Fruit fly (Drosophila melanogaster) whole organism, wandering third instar larva: ENCODE results near the gene CG43307.

Experiments
- Abd-B ChIP-seq: fragments of >200 bp; optimal IDR thresholded peaks from 2 replicates; lab custom pipeline; 2017; ENCODE audit warnings: missing biosample characterization, missing genetic modification characterization
- Dif ChIP-seq: fragments of 200-275, 200-300 bp; sonication (Bioruptor generic); optimal IDR thresholded peaks from 2 replicates; lab custom pipeline; 2018; ENCODE audit warnings: missing biosample characterization, missing genetic modification characterization; ENCODE audit not compliant: partially characterized antibody
- Hnf4 ChIP-seq: fragments of 200-800 bp; sonication (Bioruptor generic); optimal IDR thresholded peaks from 2 replicates; lab custom pipeline; 2016; ENCODE audit warnings: missing biosample characterization, mild to moderate bottlenecking, missing genetic modification characterization
- Mio ChIP-seq: sonication (Bioruptor generic); optimal IDR thresholded peaks from 2 replicates; lab custom pipeline; 2016; ENCODE audit warnings: missing biosample characterization, missing genetic modification characterization
- Myc ChIP-seq: fragments of >200 bp; optimal IDR thresholded peaks from 2 replicates; lab custom pipeline; 2017
- br ChIP-seq: fragments of 200-800 bp; sonication (Bioruptor generic); optimal IDR thresholded peaks from 2 replicates; lab custom pipeline; 2016; ENCODE audit warnings: missing biosample characterization, missing genetic modification characterization
- brk ChIP-seq: fragments of 200-800 bp; sonication (Bioruptor generic); optimal IDR thresholded peaks from 2 replicates; lab custom pipeline; 2016; ENCODE audit warnings: missing biosample characterization, mild to moderate bottlenecking, missing genetic modification characterization
- fru ChIP-seq: fragments of 200-800 bp; sonication (Bioruptor generic); optimal IDR thresholded peaks from 3 replicates; lab custom pipeline; 2016; ENCODE audit warnings: missing biosample characterization, mild to moderate bottlenecking, missing genetic modification characterization
- h ChIP-seq: fragments of 200-800 bp; sonication (Bioruptor generic); optimal IDR thresholded peaks from 3 replicates; lab custom pipeline; 2016; ENCODE audit warnings: missing biosample characterization, mild to moderate bottlenecking, missing genetic modification characterization
- lola ChIP-seq: fragments of >200 bp; optimal IDR thresholded peaks from 2 replicates; lab custom pipeline; 2017; ENCODE audit warnings: missing biosample characterization, missing genetic modification characterization
- psq ChIP-seq: fragments of 200-800 bp; sonication (Bioruptor generic); optimal IDR thresholded peaks from 3 replicates; lab custom pipeline; 2017; ENCODE audit warnings: missing biosample characterization, mild to moderate bottlenecking, missing genetic modification characterization, moderate library complexity
- usp ChIP-seq: fragments of >200 bp; optimal IDR thresholded peaks from 2 replicates; lab custom pipeline; 2017; ENCODE audit warnings: missing biosample characterization, missing genetic modification characterization

DNA sequence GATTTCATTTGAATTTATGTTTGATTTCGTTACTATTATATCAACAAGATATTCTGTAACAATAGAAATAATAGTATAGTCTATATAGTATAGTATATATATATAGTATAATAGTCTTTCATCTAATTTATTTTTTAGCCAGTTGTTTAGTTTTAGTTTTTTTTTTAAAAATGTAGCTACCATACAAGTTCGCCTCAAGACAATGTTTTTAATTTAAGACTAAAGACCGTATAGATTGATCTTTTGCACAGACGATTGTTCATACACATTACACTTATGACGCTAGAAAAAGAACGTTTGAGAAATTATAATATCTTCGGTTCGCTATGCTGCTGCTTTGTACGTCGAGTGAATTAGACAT, 11.0 kb upstream of the CG43307 start:
- TF ChIP-seq Dif (GFP tag; lab: Kevin White, UChicago) (no peak), usp (GFP tag; lab: Kevin White, UChicago) (no peak), Myc (no peak), psq (GFP tag; lab: Kevin White, UChicago) (no peak), h (GFP tag; lab: Kevin White, UChicago) (no peak), Hnf4 (GFP tag; lab: Kevin White, UChicago) (no peak), Abd-B (GFP tag; lab: Kevin White, UChicago) (no peak), Mio (GFP tag; lab: Kevin White, UChicago) (no peak), fru (no peak), lola (GFP tag; lab: Kevin White, UChicago) (no peak), br (GFP tag; lab: Kevin White, UChicago) (no peak), brk (GFP tag; lab: Kevin White, UChicago) (no peak)
